Fruit fly (Drosophila melanogaster) whole organism, embryonic: ENCODE results near the gene Peritrophin-A.

Source experiments
- Atf3 ChIP-seq: fragments of 200-800 bp; sonication (Bioruptor generic); optimal IDR thresholded peaks from 3 replicates; lab custom pipeline; 2016; ENCODE audit warnings: missing biosample characterization, missing genetic modification characterization
- BEAF-32 ChIP-seq: fragments of 200-800 bp; sonication (Bioruptor generic); optimal IDR thresholded peaks from 3 replicates; lab custom pipeline; 2017; ENCODE audit warnings: missing biosample characterization, missing genetic modification characterization, mild to moderate bottlenecking, moderate library complexity, missing genetic modification reagents
- CG10274 ChIP-seq: fragments of 200-800 bp; sonication (Bioruptor generic); optimal IDR thresholded peaks from 3 replicates; lab custom pipeline; 2017; ENCODE audit warnings: missing biosample characterization, mild to moderate bottlenecking, missing genetic modification characterization
- CG1233 ChIP-seq: fragments of 200-800 bp; sonication (Bioruptor generic); optimal IDR thresholded peaks from 4 replicates; lab custom pipeline; 2018; ENCODE audit warnings: missing biosample characterization, mild to moderate bottlenecking, missing genetic modification characterization
- CG13624 ChIP-seq: fragments of 200-800 bp; sonication (Bioruptor generic); optimal IDR thresholded peaks from 2 replicates; lab custom pipeline; 2016; ENCODE audit warnings: missing biosample characterization, missing genetic modification characterization
- CG15011 ChIP-seq: fragments of 200-800 bp; sonication (Bioruptor generic); optimal IDR thresholded peaks from 3 replicates; lab custom pipeline; 2018; ENCODE audit warnings: missing biosample characterization, mild to moderate bottlenecking, missing genetic modification characterization
- CG15514 ChIP-seq: fragments of 200-800 bp; sonication (Bioruptor generic); optimal IDR thresholded peaks from 3 replicates; lab custom pipeline; 2017; ENCODE audit warnings: missing biosample characterization, missing genetic modification characterization, mild to moderate bottlenecking, moderate library complexity, missing genetic modification reagents
- CG16815 ChIP-seq: fragments of 200-800 bp; sonication (Bioruptor generic); optimal IDR thresholded peaks from 3 replicates; lab custom pipeline; 2017; ENCODE audit warnings: missing biosample characterization, mild to moderate bottlenecking, missing genetic modification characterization
- CG17361 ChIP-seq: fragments of 200-800 bp; sonication (Bioruptor generic); IDR thresholded peaks from 3 replicates; pipeline ENCODE4 v1.3.6; 2022; ENCODE audit warnings: missing biosample characterization, missing genetic modification characterization
- CG1792 ChIP-seq: fragments of 200-800 bp; sonication (Bioruptor generic); optimal IDR thresholded peaks from 2 replicates; lab custom pipeline; 2016; ENCODE audit warnings: missing biosample characterization, missing genetic modification characterization
- CG30403 ChIP-seq: fragments of 200-800 bp; sonication (Bioruptor generic); optimal IDR thresholded peaks from 3 replicates; lab custom pipeline; 2016; ENCODE audit warnings: missing biosample characterization, missing genetic modification characterization
- CG3065 ChIP-seq: fragments of 200-800 bp; sonication (Bioruptor generic); optimal IDR thresholded peaks from 2 replicates; lab custom pipeline; 2016; ENCODE audit warnings: missing biosample characterization, missing genetic modification characterization
- CG32767 ChIP-seq: fragments of 200-800 bp; sonication (Bioruptor generic); IDR thresholded peaks from 2 replicates; pipeline ENCODE4 v1.3.6; 2022; ENCODE audit warnings: missing biosample characterization, missing genetic modification characterization
- CG3281 ChIP-seq: fragments of 200-800 bp; sonication (Bioruptor generic); optimal IDR thresholded peaks from 3 replicates; lab custom pipeline; 2017; ENCODE audit warnings: missing biosample characterization, mild to moderate bottlenecking, missing genetic modification characterization
- CG34224 ChIP-seq: fragments of 200-800 bp; sonication (Bioruptor generic); IDR thresholded peaks from 3 replicates; pipeline ENCODE4 v1.3.6; 2022; ENCODE audit warnings: missing biosample characterization, missing genetic modification characterization; ENCODE audit not compliant: partially characterized antibody
- CG4424 ChIP-seq: fragments of 200-800 bp; sonication (Bioruptor generic); optimal IDR thresholded peaks from 3 replicates; lab custom pipeline; 2016; ENCODE audit warnings: missing biosample characterization, missing genetic modification characterization
- CG5953 ChIP-seq: fragments of 200-800 bp; sonication (Bioruptor generic); IDR thresholded peaks from 2 replicates; pipeline ENCODE4 v1.3.6; 2022; ENCODE audit warnings: missing biosample characterization, missing genetic modification characterization
- CG7357 ChIP-seq: fragments of 200-800 bp; sonication (Bioruptor generic); IDR thresholded peaks from 3 replicates; pipeline ENCODE4 v1.3.6; 2022; ENCODE audit warnings: missing biosample characterization, missing genetic modification characterization
- CG7556 ChIP-seq: fragments of 200-800 bp; sonication (Bioruptor generic); optimal IDR thresholded peaks from 2 replicates; lab custom pipeline; 2017; ENCODE audit warnings: missing biosample characterization, mild to moderate bottlenecking, missing genetic modification characterization
- CG7987 ChIP-seq: fragments of 200-800 bp; sonication (Bioruptor generic); optimal IDR thresholded peaks from 2 replicates; lab custom pipeline; 2018; ENCODE audit warnings: missing biosample characterization, mild to moderate bottlenecking, missing genetic modification characterization, moderate library complexity
- CG8290 ChIP-seq, 3 experiments: fragments of 200-800 bp; sonication (Bioruptor generic); optimal IDR thresholded peaks; 2 replicates each; lab custom pipeline; 2016 to 2019; ENCODE audit warnings: missing biosample characterization in 3 of 3, missing genetic modification characterization in 3 of 3, mild to moderate bottlenecking in 2 of 3, moderate library complexity in 1 of 3
- CG9609 ChIP-seq: fragments of 200-800 bp; sonication (Bioruptor generic); optimal IDR thresholded peaks from 3 replicates; lab custom pipeline; 2016; ENCODE audit warnings: missing biosample characterization, missing genetic modification characterization
- Dip2 ChIP-seq: fragments of 200-800 bp; sonication (Bioruptor generic); IDR thresholded peaks from 2 replicates; pipeline ENCODE4 v1.3.6; 2022; ENCODE audit warnings: missing biosample characterization, missing genetic modification characterization
- Doc3 ChIP-seq: fragments of 200-800 bp; sonication (Bioruptor generic); IDR thresholded peaks from 3 replicates; pipeline ENCODE4 v1.3.6; 2022; ENCODE audit warnings: missing biosample characterization, missing genetic modification characterization; ENCODE audit not compliant: partially characterized antibody
- Dp ChIP-seq: fragments of 200-800 bp; sonication (Bioruptor generic); optimal IDR thresholded peaks from 2 replicates; lab custom pipeline; 2018; ENCODE audit warnings: missing biosample characterization, mild to moderate bottlenecking, missing genetic modification characterization, moderate library complexity
- HLH54F ChIP-seq: fragments of 200-800 bp; sonication (Bioruptor generic); optimal IDR thresholded peaks from 3 replicates; lab custom pipeline; 2016; ENCODE audit warnings: missing biosample characterization, missing genetic modification characterization
- Hmx ChIP-seq: fragments of 200-800 bp; sonication (Bioruptor generic); optimal IDR thresholded peaks from 2 replicates; lab custom pipeline; 2016; ENCODE audit warnings: missing biosample characterization, missing genetic modification characterization
- Hr78 ChIP-seq, 2 experiments: fragments of 200-800 bp in 1 of 2; fragments of >200 bp in 1 of 2; sonication (Bioruptor generic) in 1 of 2; optimal IDR thresholded peaks; 2 replicates each; lab custom pipeline; 2017 to 2019; ENCODE audit warnings: missing biosample characterization in 2 of 2, missing genetic modification characterization in 2 of 2, mild to moderate bottlenecking in 1 of 2, moderate library complexity in 1 of 2
- Ptx1 ChIP-seq: fragments of 200-800 bp; sonication (Bioruptor generic); IDR thresholded peaks from 2 replicates; pipeline ENCODE4 v1.3.6; 2022; ENCODE audit warnings: missing biosample characterization, missing genetic modification characterization
- Scr ChIP-seq: fragments of 200-800 bp; sonication (Bioruptor generic); IDR thresholded peaks from 2 replicates; pipeline ENCODE4 v1.3.6; 2022; ENCODE audit warnings: missing biosample characterization, missing genetic modification characterization; ENCODE audit not compliant: partially characterized antibody
- Sox102F ChIP-seq: fragments of 200-800 bp; sonication (Bioruptor generic); optimal IDR thresholded peaks from 2 replicates; lab custom pipeline; 2018; ENCODE audit warnings: missing biosample characterization, mild to moderate bottlenecking, missing genetic modification characterization, moderate library complexity
- cg ChIP-seq: fragments of 200-800 bp; sonication (Bioruptor generic); optimal IDR thresholded peaks from 3 replicates; lab custom pipeline; 2019; ENCODE audit warnings: missing biosample characterization, mild to moderate bottlenecking, missing genetic modification characterization, moderate library complexity
- chinmo ChIP-seq: fragments of 200-800 bp; sonication (Bioruptor generic); IDR thresholded peaks from 4 replicates; pipeline ENCODE4 v1.3.6; 2022; ENCODE audit warnings: missing biosample characterization, missing genetic modification characterization; ENCODE audit not compliant: partially characterized antibody
- esg ChIP-seq: fragments of 200-800 bp; sonication (Bioruptor generic); conservative IDR thresholded peaks from 2 replicates; pipeline ENCODE4 v1.3.6; 2022; ENCODE audit warnings: missing biosample characterization, missing genetic modification characterization
- gfzf ChIP-seq: fragments of 200-800 bp; sonication (Bioruptor generic); optimal IDR thresholded peaks from 2 replicates; lab custom pipeline; 2016; ENCODE audit warnings: missing biosample characterization, mild to moderate bottlenecking, missing genetic modification characterization, moderate library complexity
- gsb ChIP-seq: fragments of 200-800 bp; sonication (Bioruptor generic); IDR thresholded peaks from 2 replicates; pipeline ENCODE4 v1.3.6; 2022; ENCODE audit warnings: missing biosample characterization, missing genetic modification characterization
- gt ChIP-seq: fragments of 200-800 bp; sonication (Bioruptor generic); IDR thresholded peaks from 2 replicates; pipeline ENCODE4 v1.3.6; 2022; ENCODE audit warnings: missing biosample characterization, missing genetic modification characterization
- her ChIP-seq: fragments of 200-800 bp; sonication (Bioruptor generic); optimal IDR thresholded peaks from 2 replicates; lab custom pipeline; 2016; ENCODE audit warnings: missing biosample characterization, missing genetic modification characterization
- nmo ChIP-seq: fragments of 200-800 bp; sonication (Bioruptor generic); optimal IDR thresholded peaks from 2 replicates; lab custom pipeline; 2018; ENCODE audit warnings: missing biosample characterization, mild to moderate bottlenecking, missing genetic modification characterization, moderate library complexity
- pnt ChIP-seq: fragments of 200-800 bp; sonication (Bioruptor generic); optimal IDR thresholded peaks from 3 replicates; lab custom pipeline; 2016; ENCODE audit warnings: missing biosample characterization, missing genetic modification characterization
- prd ChIP-seq, 3 experiments: fragments of >200 bp in 2 of 3; fragments of 200-800 bp in 1 of 3; sonication (Bioruptor generic) in 1 of 3; optimal IDR thresholded peaks in 2 of 3; IDR thresholded peaks in 1 of 3; 2 replicates in 2 of 3; 3 replicates in 1 of 3; pipeline versions ENCODE4 v1.3.6 to Lab custom; 2017 to 2022; ENCODE audit warnings: missing biosample characterization in 1 of 3, missing genetic modification characterization in 1 of 3
- pros ChIP-seq: fragments of 200-800 bp; sonication (Bioruptor generic); optimal IDR thresholded peaks from 3 replicates; lab custom pipeline; 2019; ENCODE audit warnings: missing biosample characterization, mild to moderate bottlenecking, missing genetic modification characterization, moderate library complexity
- ranshi ChIP-seq: fragments of 200-800 bp; sonication (Bioruptor generic); IDR thresholded peaks from 2 replicates; pipeline ENCODE4 v1.3.6; 2022; ENCODE audit warnings: missing biosample characterization, missing genetic modification characterization
- row ChIP-seq: fragments of 200-800 bp; sonication (Bioruptor generic); IDR thresholded peaks from 3 replicates; pipeline ENCODE4 v1.3.6; 2022; ENCODE audit warnings: missing biosample characterization, missing genetic modification characterization
- sima ChIP-seq: fragments of 200-800 bp; sonication (Bioruptor generic); optimal IDR thresholded peaks from 2 replicates; lab custom pipeline; 2016; ENCODE audit warnings: missing biosample characterization, missing genetic modification characterization
- so ChIP-seq: fragments of 200-800 bp; sonication (Bioruptor generic); IDR thresholded peaks from 3 replicates; pipeline ENCODE4 v1.3.6; 2022; ENCODE audit warnings: missing biosample characterization, missing genetic modification characterization
- sob ChIP-seq: fragments of 200-800 bp; sonication (Bioruptor generic); IDR thresholded peaks from 2 replicates; pipeline ENCODE4 v1.3.6; 2022; ENCODE audit warnings: missing biosample characterization, missing genetic modification characterization
- stc ChIP-seq: fragments of 200-800 bp; sonication (Bioruptor generic); IDR thresholded peaks from 2 replicates; pipeline ENCODE4 v1.3.6; 2022; ENCODE audit warnings: missing biosample characterization, missing genetic modification characterization

Peritrophin-A gene

dm6 chrX:20235794-20236513 is 8.5 kb upstream of the Peritrophin-A start, which contains the start of gene sw (continued):
- TF ChIP-seq CG7987 (no peak), CG34224 (GFP tag; lab: Robert Waterston, UW) (peak; percentile 89), sima (GFP tag; lab: Kevin White, UChicago) (no peak), CG10274 (GFP tag; lab: Kevin White, UChicago) (no peak), gfzf (GFP tag; lab: Kevin White, UChicago) (no peak), CG30403 (GFP tag; lab: Kevin White, UChicago) (peak; percentile 52), CG15514 (GFP tag; lab: Kevin White, UChicago) (peak; percentile 53), CG7556 (GFP tag; lab: Kevin White, UChicago) (peak; percentile 26), sob (GFP tag; lab: Robert Waterston, UW) (peak; percentile 79), CG9609 (GFP tag; lab: Kevin White, UChicago) (peak; percentile 40), ranshi (GFP tag; lab: Robert Waterston, UW) (peak; percentile 60; the same call in 1 of the 2 replicates), chinmo (GFP tag; lab: Robert Waterston, UW) (peak; percentile 83; the same call in 3 of the 4 replicates), Sox102F (GFP tag; lab: Kevin White, UChicago) (peak; percentile 41), gsb (GFP tag; lab: Robert Waterston, UW) (peak; percentile 56; the same call in 1 of the 2 replicates), Hr78 (GFP tag; optimal IDR thresholded peaks at IDR 0.05; lab: Kevin White, UChicago) (no peak), so (GFP tag; lab: Robert Waterston, UW) (no peak), cg (GFP tag; lab: Kevin White, UChicago) (no peak), CG7357 (GFP tag; lab: Robert Waterston, UW) (no peak), CG13624 (GFP tag; lab: Kevin White, UChicago) (peak; percentile 79), esg (GFP tag; lab: Robert Waterston, UW) (peak; percentile 60), CG32767 (peak; percentile 53; the same call in 1 of the 2 replicates), Dip2 (GFP tag; lab: Robert Waterston, UW) (no peak), CG16815 (GFP tag; lab: Kevin White, UChicago) (peak; percentile 23), CG3281 (GFP tag; lab: Kevin White, UChicago) (peak; percentile 48), Atf3 (GFP tag; lab: Kevin White, UChicago) (peak; percentile 40), Doc3 (GFP tag; lab: Robert Waterston, UW) (peak; percentile 90), stc (GFP tag; lab: Robert Waterston, UW) (0 out of 2 replicates have a peak, but pooled peaks have one; percentile 22), CG4424 (GFP tag; lab: Kevin White, UChicago) (peak; percentile 14), CG17361 (GFP tag; lab: Robert Waterston, UW) (peak; percentile 69), Ptx1 (GFP tag; lab: Robert Waterston, UW) (peak; percentile 78), Hmx (GFP tag; lab: Kevin White, UChicago) (no peak), row (peak; percentile 94), pros (no peak), CG3065 (GFP tag; lab: Kevin White, UChicago) (peak; percentile 13), HLH54F (GFP tag; lab: Kevin White, UChicago) (peak; percentile 74), Dp (GFP tag; lab: Kevin White, UChicago) (peak; percentile 3), Scr (GFP tag; lab: Robert Waterston, UW) (peak; percentile 95), CG1233 (peak; percentile 28), nmo (peak; percentile 80), CG15011 (no peak), prd (optimal IDR thresholded peaks at IDR 0.05; lab: Kevin White, UChicago) (no peak), prd (GFP tag; IDR thresholded peaks at IDR 0.05; lab: Robert Waterston, UW) (peak; percentile 83), CG1792 (GFP tag; lab: Kevin White, UChicago) (peak; percentile 48), pnt (peak; percentile 52), BEAF-32 (peak; percentile 94), CG8290 (GFP tag; optimal IDR thresholded peaks at IDR 0.05; lab: Kevin White, UChicago) (no peak), CG8290 (tag; optimal IDR thresholded peaks at IDR 0.05; lab: Kevin White, UChicago) (peak; percentile 14 to 72), gt (GFP tag; lab: Robert Waterston, UW) (no peak), CG5953 (GFP tag; lab: Robert Waterston, UW) (no peak), her (GFP tag; lab: Kevin White, UChicago) (peak; percentile 50)
